Fruit fly (Drosophila melanogaster) whole organism, prepupa: ENCODE data around the gene Mst27D.

Source experiments
- Blimp-1 ChIP-seq: fragments of 200-800 bp; sonication (Bioruptor generic); optimal IDR thresholded peaks from 3 replicates; lab custom pipeline; 2017; ENCODE audit warnings: missing biosample characterization, missing genetic modification characterization, mild to moderate bottlenecking, moderate library complexity, missing genetic modification reagents
- CG10631 ChIP-seq: fragments of 200-800 bp; sonication (Bioruptor generic); optimal IDR thresholded peaks from 2 replicates; lab custom pipeline; 2016; ENCODE audit warnings: missing biosample characterization, missing genetic modification characterization
- CG10669 ChIP-seq: fragments of 200-800 bp; sonication (Bioruptor generic); optimal IDR thresholded peaks from 3 replicates; lab custom pipeline; 2018; ENCODE audit warnings: missing biosample characterization, mild to moderate bottlenecking, missing genetic modification characterization, moderate library complexity
- CG11294 ChIP-seq: fragments of 200-800 bp; sonication (Bioruptor generic); IDR thresholded peaks from 2 replicates; pipeline ENCODE4 v1.3.6; 2022; ENCODE audit warnings: missing biosample characterization, missing genetic modification characterization
- CG11902 ChIP-seq: fragments of 200-800 bp; sonication (Bioruptor generic); optimal IDR thresholded peaks from 3 replicates; lab custom pipeline; 2016; ENCODE audit warnings: missing biosample characterization, missing genetic modification characterization
- CG15336 ChIP-seq: fragments of 200-800 bp; sonication (Bioruptor generic); IDR thresholded peaks from 2 replicates; pipeline ENCODE4 v1.3.6; 2022; ENCODE audit warnings: missing biosample characterization, missing genetic modification characterization
- CG1621 ChIP-seq: fragments of 200-800 bp; sonication (Bioruptor generic); optimal IDR thresholded peaks from 3 replicates; lab custom pipeline; 2018; ENCODE audit warnings: missing biosample characterization, mild to moderate bottlenecking, missing genetic modification characterization
- CG16779 ChIP-seq: fragments of 200-800 bp; sonication (Bioruptor generic); optimal IDR thresholded peaks from 3 replicates; lab custom pipeline; 2017; ENCODE audit warnings: missing biosample characterization, mild to moderate bottlenecking, missing genetic modification characterization
- CG3032 ChIP-seq: fragments of 200-800 bp; optimal IDR thresholded peaks from 2 replicates; lab custom pipeline; 2019; ENCODE audit warnings: missing biosample characterization, mild to moderate bottlenecking, missing genetic modification characterization, moderate library complexity
- CG31627 ChIP-seq: fragments of 200-800 bp; sonication (Bioruptor generic); optimal IDR thresholded peaks from 3 replicates; lab custom pipeline; 2016; ENCODE audit warnings: missing biosample characterization, missing genetic modification characterization
- CG32006 ChIP-seq: fragments of 200-800 bp; sonication (Bioruptor generic); optimal IDR thresholded peaks from 3 replicates; lab custom pipeline; 2017; ENCODE audit warnings: missing biosample characterization, mild to moderate bottlenecking, missing genetic modification characterization
- CG34406 ChIP-seq: fragments of 200-800 bp; sonication (Bioruptor generic); optimal IDR thresholded peaks from 3 replicates; lab custom pipeline; 2016; ENCODE audit warnings: missing biosample characterization, missing genetic modification characterization
- CG3919 ChIP-seq: fragments of 200-800 bp; sonication (Bioruptor generic); optimal IDR thresholded peaks from 3 replicates; lab custom pipeline; 2016; ENCODE audit warnings: missing biosample characterization, missing genetic modification characterization
- CG4318 ChIP-seq: fragments of 200-800 bp; sonication (Bioruptor generic); optimal IDR thresholded peaks from 3 replicates; lab custom pipeline; 2017; ENCODE audit warnings: missing biosample characterization, mild to moderate bottlenecking, missing genetic modification characterization
- CG6276 ChIP-seq: fragments of 200-800 bp; sonication (Bioruptor generic); optimal IDR thresholded peaks from 2 replicates; lab custom pipeline; 2017; ENCODE audit warnings: missing biosample characterization, mild to moderate bottlenecking, missing genetic modification characterization
- CG6792 ChIP-seq: fragments of 200-800 bp; sonication (Bioruptor generic); optimal IDR thresholded peaks from 3 replicates; lab custom pipeline; 2016; ENCODE audit warnings: missing biosample characterization, missing genetic modification characterization
- CG7368 ChIP-seq: fragments of 200-800 bp; sonication (Bioruptor generic); optimal IDR thresholded peaks from 3 replicates; lab custom pipeline; 2016; ENCODE audit warnings: missing biosample characterization, missing genetic modification characterization
- CG8119 ChIP-seq: fragments of 200-800 bp; sonication (Bioruptor generic); IDR thresholded peaks from 3 replicates; pipeline ENCODE4 v1.3.6; 2022; ENCODE audit warnings: missing biosample characterization, missing genetic modification characterization
- CG8319 ChIP-seq: fragments of 200-800 bp; sonication (Bioruptor generic); optimal IDR thresholded peaks from 3 replicates; lab custom pipeline; 2016; ENCODE audit warnings: missing biosample characterization, missing genetic modification characterization
- CG9139 ChIP-seq: fragments of 200-800 bp; sonication (Bioruptor generic); optimal IDR thresholded peaks from 3 replicates; lab custom pipeline; 2017; ENCODE audit warnings: missing biosample characterization, mild to moderate bottlenecking, missing genetic modification characterization
- Eip75B ChIP-seq: fragments of 200-800 bp; sonication (Bioruptor generic); optimal IDR thresholded peaks from 3 replicates; lab custom pipeline; 2016; ENCODE audit warnings: missing biosample characterization, missing genetic modification characterization
- Eip78C ChIP-seq: fragments of 200-800 bp; sonication (Bioruptor generic); peaks from one replicate; lab custom pipeline; 2016; ENCODE audit warnings: missing biosample characterization, missing genetic modification characterization
- Eip93F ChIP-seq: fragments of 200-800 bp; sonication (Bioruptor generic); optimal IDR thresholded peaks from 2 replicates; lab custom pipeline; 2016; ENCODE audit warnings: missing biosample characterization, mild to moderate bottlenecking, missing genetic modification characterization
- Ets21C ChIP-seq: fragments of 200-800 bp; sonication (Bioruptor generic); optimal IDR thresholded peaks from 3 replicates; lab custom pipeline; 2016; ENCODE audit warnings: missing biosample characterization, missing genetic modification characterization
- Hr38 ChIP-seq: sonication (Bioruptor generic); optimal IDR thresholded peaks from 2 replicates; lab custom pipeline; 2016; ENCODE audit warnings: missing biosample characterization, missing genetic modification characterization
- Hr39 ChIP-seq: fragments of 200-800 bp; sonication (Bioruptor generic); optimal IDR thresholded peaks from 2 replicates; lab custom pipeline; 2016; ENCODE audit warnings: missing biosample characterization, missing genetic modification characterization
- Lpt ChIP-seq: fragments of 200-800 bp; sonication (Bioruptor generic); optimal IDR thresholded peaks from 3 replicates; lab custom pipeline; 2016; ENCODE audit warnings: missing biosample characterization, missing genetic modification characterization
- OdsH ChIP-seq: fragments of 200-800 bp; sonication (Bioruptor generic); optimal IDR thresholded peaks from 3 replicates; lab custom pipeline; 2016; ENCODE audit warnings: missing biosample characterization, missing genetic modification characterization
- Smox ChIP-seq: fragments of 200-800 bp; sonication (Bioruptor generic); optimal IDR thresholded peaks from 3 replicates; lab custom pipeline; 2016; ENCODE audit warnings: missing biosample characterization, missing genetic modification characterization
- Sox14 ChIP-seq: fragments of 200-800 bp; sonication (Bioruptor generic); optimal IDR thresholded peaks from 3 replicates; lab custom pipeline; 2016; ENCODE audit warnings: missing biosample characterization, missing genetic modification characterization
- achi ChIP-seq: fragments of 200-800 bp; sonication (Bioruptor generic); optimal IDR thresholded peaks from 3 replicates; lab custom pipeline; 2016; ENCODE audit warnings: missing biosample characterization, missing genetic modification characterization
- acj6 ChIP-seq: fragments of 200-800 bp; sonication (Bioruptor generic); optimal IDR thresholded peaks from 3 replicates; lab custom pipeline; 2016; ENCODE audit warnings: missing biosample characterization, missing genetic modification characterization
- cyc ChIP-seq: fragments of 200-800 bp; sonication (Bioruptor generic); optimal IDR thresholded peaks from 3 replicates; lab custom pipeline; 2016; ENCODE audit warnings: missing biosample characterization, missing genetic modification characterization
- dac ChIP-seq: fragments of 200-800 bp; sonication (Bioruptor generic); optimal IDR thresholded peaks from 2 replicates; lab custom pipeline; 2017; ENCODE audit warnings: missing biosample characterization, mild to moderate bottlenecking, missing genetic modification characterization
- dsx ChIP-seq: fragments of 200-800 bp; optimal IDR thresholded peaks from 3 replicates; lab custom pipeline; 2019; ENCODE audit warnings: missing biosample characterization, mild to moderate bottlenecking, missing genetic modification characterization, moderate library complexity; ENCODE audit not compliant: poor library complexity, severe bottlenecking
- eg ChIP-seq: fragments of 200-800 bp; sonication (Bioruptor generic); IDR thresholded peaks from 3 replicates; pipeline ENCODE4 v1.3.6; 2022; ENCODE audit warnings: missing biosample characterization, missing genetic modification characterization
- fd85E ChIP-seq: fragments of 200-800 bp; sonication (Bioruptor generic); optimal IDR thresholded peaks from 3 replicates; lab custom pipeline; 2016; ENCODE audit warnings: missing biosample characterization, missing genetic modification characterization
- lz ChIP-seq: fragments of 200-800 bp; sonication (Bioruptor generic); optimal IDR thresholded peaks from 3 replicates; lab custom pipeline; 2016; ENCODE audit warnings: missing biosample characterization, missing genetic modification characterization
- net ChIP-seq: fragments of 200-800 bp; sonication (Bioruptor generic); optimal IDR thresholded peaks from 3 replicates; lab custom pipeline; 2016; ENCODE audit warnings: missing biosample characterization, missing genetic modification characterization
- pdm3 ChIP-seq: fragments of 200-800 bp; sonication (Bioruptor generic); optimal IDR thresholded peaks from 3 replicates; lab custom pipeline; 2016; ENCODE audit warnings: missing biosample characterization, missing genetic modification characterization
- salr ChIP-seq, 2 experiments: fragments of 200-800 bp; sonication (Bioruptor generic); optimal IDR thresholded peaks; 3 replicates each; lab custom pipeline; 2016 to 2018; ENCODE audit warnings: missing biosample characterization in 2 of 2, missing genetic modification characterization in 2 of 2, mild to moderate bottlenecking in 1 of 2
- spab ChIP-seq: fragments of 200-800 bp; sonication (Bioruptor generic); optimal IDR thresholded peaks from 2 replicates; lab custom pipeline; 2017; ENCODE audit warnings: missing biosample characterization, mild to moderate bottlenecking, missing genetic modification characterization, missing genetic modification reagents
- svp ChIP-seq: fragments of 200-800 bp; sonication (Bioruptor generic); peaks from one replicate; lab custom pipeline; 2016; ENCODE audit warnings: missing biosample characterization, missing genetic modification characterization
- topi ChIP-seq: fragments of 200-800 bp; sonication (Bioruptor generic); optimal IDR thresholded peaks from 3 replicates; lab custom pipeline; 2016; ENCODE audit warnings: missing biosample characterization, missing genetic modification characterization
- vri ChIP-seq: fragments of 200-800 bp; sonication (Bioruptor generic); optimal IDR thresholded peaks from 3 replicates; lab custom pipeline; 2016; ENCODE audit warnings: missing biosample characterization, mild to moderate bottlenecking, missing genetic modification characterization

The Mst27D gene

dm6 chr2L:7076055-7076700 is 15.5 kb upstream of the Mst27D start (continued):
- TF ChIP-seq vri (GFP tag; lab: Kevin White, UChicago) (peak; percentile 12), fd85E (GFP tag; lab: Kevin White, UChicago) (no peak), CG16779 (tag; lab: Kevin White, UChicago) (peak; percentile 66), CG32006 (GFP tag; lab: Kevin White, UChicago) (peak; percentile 80), CG11294 (peak; percentile 52; the same call in 1 of the 2 replicates), CG6792 (peak; percentile 78), CG11902 (GFP tag; lab: Kevin White, UChicago) (peak; percentile 35), Lpt (GFP tag; lab: Kevin White, UChicago) (peak; percentile 68), Hr38 (GFP tag; lab: Kevin White, UChicago) (no peak), CG4318 (GFP tag; lab: Kevin White, UChicago) (peak; percentile 60), CG3919 (GFP tag; lab: Kevin White, UChicago) (peak; percentile 84), OdsH (GFP tag; lab: Kevin White, UChicago) (peak; percentile 76), CG9139 (peak; percentile 90), CG8319 (peak; percentile 55), spab (peak; percentile 84), CG1621 (tag; lab: Kevin White, UChicago) (peak; percentile 92), salr (GFP tag; optimal IDR thresholded peaks at IDR 0.05; lab: Kevin White, UChicago) (peak; percentile 73 to 89), Eip78C (GFP tag; lab: Kevin White, UChicago) (peak; percentile 96), Smox (GFP tag; lab: Kevin White, UChicago) (peak; percentile 42), Eip93F (GFP tag; lab: Kevin White, UChicago) (no peak), Eip75B (GFP tag; lab: Kevin White, UChicago) (peak; percentile 85), CG10669 (peak; percentile 89), CG34406 (peak; percentile 72), svp (peak; percentile 71), CG3032 (tag; lab: Kevin White, UChicago) (peak; percentile 89), lz (GFP tag; lab: Kevin White, UChicago) (peak; percentile 61), eg (GFP tag; lab: Robert Waterston, UW) (peak; percentile 75), CG10631 (GFP tag; lab: Kevin White, UChicago) (peak; percentile 88), CG8119 (GFP tag; lab: Robert Waterston, UW) (peak; percentile 81), pdm3 (GFP tag; lab: Kevin White, UChicago) (peak; percentile 83), acj6 (GFP tag; lab: Kevin White, UChicago) (peak; percentile 81)
- TF ChIP-seq, all 60 proteins: peak for 54

DNA sequence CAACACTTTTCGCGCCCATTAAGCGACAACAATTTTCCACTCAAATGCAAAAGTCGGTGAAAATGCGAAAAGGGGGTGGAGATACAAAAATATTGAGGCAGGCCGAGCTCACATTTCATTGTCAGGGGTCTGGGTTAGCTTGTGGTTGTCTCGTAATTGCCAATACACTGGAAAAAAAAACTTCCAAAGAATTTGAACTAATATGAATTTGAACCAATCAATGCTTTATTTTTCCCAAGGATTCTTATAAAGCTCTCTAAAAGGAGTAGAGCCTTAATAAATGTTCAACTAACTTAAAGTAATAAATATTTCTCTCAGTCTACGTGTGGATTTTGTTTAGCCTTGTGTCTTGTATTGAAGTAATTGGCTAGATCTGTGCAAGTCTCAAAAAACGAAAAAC is 12.4 kb upstream of the Mst27D start:
- TF ChIP-seq CG32006 (GFP tag; lab: Kevin White, UChicago) (peak; percentile 80), CG10669 (peak; percentile 32), Hr38 (GFP tag; lab: Kevin White, UChicago) (no peak), CG6276 (peak; percentile 53), CG3919 (GFP tag; lab: Kevin White, UChicago) (peak; percentile 52), Sox14 (GFP tag; lab: Kevin White, UChicago) (peak; percentile 22), Lpt (GFP tag; lab: Kevin White, UChicago) (peak; percentile 52), dac (GFP tag; lab: Kevin White, UChicago) (peak; percentile 48), CG8319 (no peak), CG16779 (tag; lab: Kevin White, UChicago) (no peak), Ets21C (GFP tag; lab: Kevin White, UChicago) (no peak), CG4318 (GFP tag; lab: Kevin White, UChicago) (peak; percentile 43), lz (GFP tag; lab: Kevin White, UChicago) (no peak), Blimp-1 (GFP tag; lab: Kevin White, UChicago) (no peak), net (GFP tag; lab: Kevin White, UChicago) (peak; percentile 26), CG6792 (peak; percentile 10), CG11294 (peak; percentile 58), CG9139 (no peak), svp (no peak), salr (GFP tag; optimal IDR thresholded peaks at IDR 0.05; lab: Kevin White, UChicago) (peak in 1 of 2 experiments; percentile 46), achi (peak; percentile 44), pdm3 (GFP tag; lab: Kevin White, UChicago) (peak; percentile 57), CG8119 (GFP tag; lab: Robert Waterston, UW) (peak; percentile 75), eg (GFP tag; lab: Robert Waterston, UW) (peak; percentile 82), CG7368 (GFP tag; lab: Kevin White, UChicago) (peak; percentile 1), topi (GFP tag; lab: Kevin White, UChicago) (peak; percentile 26), dsx (GFP tag; lab: Kevin White, UChicago) (peak; percentile 9), Smox (GFP tag; lab: Kevin White, UChicago) (peak; percentile 3), Hr39 (peak; percentile 8), CG34406 (no peak), Eip75B (GFP tag; lab: Kevin White, UChicago) (peak; percentile 15), vri (GFP tag; lab: Kevin White, UChicago) (no peak), CG10631 (GFP tag; lab: Kevin White, UChicago) (peak; percentile 21), CG3032 (tag; lab: Kevin White, UChicago) (peak; percentile 13), cyc (GFP tag; lab: Kevin White, UChicago) (no peak), CG15336 (peak; percentile 77), CG31627 (GFP tag; lab: Kevin White, UChicago) (peak; percentile 14)
